Fruit fly (Drosophila melanogaster): ENCODE measurements around the gene Pgant4.

The Pgant4 gene

DNA sequence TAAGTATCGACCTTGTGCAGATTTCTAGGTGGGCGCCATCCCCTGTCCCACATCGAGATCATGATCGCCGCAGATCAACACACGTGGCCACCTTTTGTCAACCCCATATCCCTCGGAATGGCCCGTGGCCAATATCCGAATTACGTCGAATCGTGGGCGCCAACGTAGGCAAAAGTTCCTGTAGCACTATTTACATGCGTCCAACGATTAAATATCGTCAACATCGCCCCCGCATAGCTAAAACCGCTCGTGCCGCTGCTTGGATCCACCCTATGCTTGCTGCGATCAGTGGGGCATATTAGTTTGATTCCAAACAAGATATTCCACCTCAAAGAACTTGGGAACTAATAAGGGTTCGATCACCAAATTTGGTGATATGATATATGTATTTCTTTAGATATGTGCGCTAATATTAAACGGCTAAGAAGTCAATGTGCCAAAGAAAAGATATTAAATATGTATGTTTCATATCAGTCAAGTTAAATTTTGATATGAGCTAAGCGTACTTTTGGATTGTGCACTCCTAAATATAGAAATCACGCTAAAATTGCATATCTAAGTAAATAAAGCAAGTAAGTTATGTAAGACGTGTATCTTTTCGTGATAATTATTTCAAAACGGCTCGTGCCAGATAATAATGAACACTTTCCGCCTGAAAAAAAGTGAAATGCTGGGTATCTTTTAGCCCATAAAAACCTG lies 4.8 kb downstream of the Pgant4 start (continued):
- TF ChIP-seq CG11093 (GFP tag; IDR thresholded peaks at IDR 0.05), result no peak
- no peak for TF ChIP-seq CG4360 (GFP tag; IDR thresholded peaks at IDR 0.05)
- TF ChIP-seq HHEX (GFP tag; optimal IDR thresholded peaks at IDR 0.05), result no peak
- peak; percentile 10 for TF ChIP-seq CG10267 (tag; optimal IDR thresholded peaks at IDR 0.05)
- TF ChIP-seq gsb (GFP tag; IDR thresholded peaks at IDR 0.05), result no peak
- TF ChIP-seq pfk (GFP tag; optimal IDR thresholded peaks at IDR 0.05), result no peak
- peak; percentile 17 for TF ChIP-seq pum (GFP tag; optimal IDR thresholded peaks at IDR 0.05)
- TF ChIP-seq Aef1 (GFP tag; IDR thresholded peaks at IDR 0.05), result peak; percentile 40; the same call in 1 of the 3 replicates
- TF ChIP-seq Chrac-16 (GFP tag; optimal IDR thresholded peaks at IDR 0.05), result no peak
- no peak for TF ChIP-seq trem (tag; optimal IDR thresholded peaks at IDR 0.05)
- no peak for TF ChIP-seq CG9876 (GFP tag; optimal IDR thresholded peaks at IDR 0.05)
- TF ChIP-seq usp (GFP tag; optimal IDR thresholded peaks at IDR 0.05), result no peak
- TF ChIP-seq CG11560 (tag; IDR thresholded peaks at IDR 0.05), result no peak
- TF ChIP-seq CG7372 (GFP tag; IDR thresholded peaks at IDR 0.05), result no peak
- TF ChIP-seq gro (GFP tag; optimal IDR thresholded peaks at IDR 0.05), result peak; percentile 1
- peak; percentile 50 for TF ChIP-seq Oli (tag; optimal IDR thresholded peaks at IDR 0.05)
- TF ChIP-seq cato (GFP tag; optimal IDR thresholded peaks at IDR 0.05; ENCODE audit: borderline replicate concordance), result no peak
- no peak for TF ChIP-seq jigr1 (GFP tag; IDR thresholded peaks at IDR 0.05)
- TF ChIP-seq Doc3 (GFP tag; IDR thresholded peaks at IDR 0.05; ENCODE audit: partially characterized antibody), result no peak
- TF ChIP-seq CG12104 (GFP tag; optimal IDR thresholded peaks at IDR 0.05), result no peak
- peak; percentile 33 for TF ChIP-seq Mad (GFP tag; optimal IDR thresholded peaks at IDR 0.05)
- TF ChIP-seq zen (tag; optimal IDR thresholded peaks at IDR 0.05), result no peak
- peak; percentile 44 for TF ChIP-seq az2 (GFP tag; optimal IDR thresholded peaks at IDR 0.05)
- TF ChIP-seq Atf-2 (GFP tag; optimal IDR thresholded peaks at IDR 0.05), result peak; percentile 28
- peak; percentile 46 for TF ChIP-seq CG2712 (tag; optimal IDR thresholded peaks at IDR 0.05)
- peak; percentile 32 for TF ChIP-seq Xbp1 (GFP tag; optimal IDR thresholded peaks at IDR 0.05)
- no peak for TF ChIP-seq repo (GFP tag; optimal IDR thresholded peaks at IDR 0.05)
- no peak for TF ChIP-seq CG7963 (GFP tag; IDR thresholded peaks at IDR 0.05; ENCODE audit: partially characterized antibody)
- TF ChIP-seq CG11085 (GFP tag; IDR thresholded peaks at IDR 0.05), result no peak
- TF ChIP-seq MTF-1 (GFP tag; optimal IDR thresholded peaks at IDR 0.05; ENCODE audit: borderline replicate concordance), result no peak
- TF ChIP-seq Trl (optimal IDR thresholded peaks at IDR 0.05), result no peak
- TF ChIP-seq Trl (GFP tag; optimal IDR thresholded peaks at IDR 0.05), result no peak
- no peak for TF ChIP-seq Kr (GFP tag; optimal IDR thresholded peaks at IDR 0.05)
- peak; percentile 27; the same call in 1 of the 3 replicates for TF ChIP-seq B-H1 (GFP tag; IDR thresholded peaks at IDR 0.05)
- TF ChIP-seq al (GFP tag; IDR thresholded peaks at IDR 0.05), result no peak; the same call in none of the 2 replicates
- TF ChIP-seq CG9437 (GFP tag; optimal IDR thresholded peaks at IDR 0.05), result peak; percentile 48
- TF ChIP-seq CG5245 (GFP tag; optimal IDR thresholded peaks at IDR 0.05), result no peak
- TF ChIP-seq CG17359 (tag; optimal IDR thresholded peaks at IDR 0.05), result no peak
- TF ChIP-seq CG10431 (GFP tag; optimal IDR thresholded peaks at IDR 0.05), result no peak
- TF ChIP-seq Blimp-1 (GFP tag; optimal IDR thresholded peaks at IDR 0.05), result no peak
- no peak for TF ChIP-seq GATAe (GFP tag; conservative IDR thresholded peaks at IDR 0.05)
- peak; percentile 21 for TF ChIP-seq phol (tag; optimal IDR thresholded peaks at IDR 0.05)
- no peak for TF ChIP-seq Sin3A (optimal IDR thresholded peaks at IDR 0.05)
- TF ChIP-seq Bteb2 (GFP tag; optimal IDR thresholded peaks at IDR 0.05), result peak; percentile 50
- TF ChIP-seq CG15696 (tag; optimal IDR thresholded peaks at IDR 0.05), result no peak
- TF ChIP-seq Sox100B (GFP tag; optimal IDR thresholded peaks at IDR 0.05), result peak; percentile 48
- TF ChIP-seq sob (GFP tag; IDR thresholded peaks at IDR 0.05), result 0 out of 2 replicates have a peak, but pooled peaks have one; percentile 15
- peak; percentile 50; the same call in 1 of the 2 replicates for TF ChIP-seq slbo (GFP tag; IDR thresholded peaks at IDR 0.05)
- TF ChIP-seq NfI (GFP tag; optimal IDR thresholded peaks at IDR 0.05), result peak; percentile 58
- TF ChIP-seq CG6272 (GFP tag; IDR thresholded peaks at IDR 0.05), result no peak
- no peak for TF ChIP-seq Eip74EF (GFP tag; optimal IDR thresholded peaks at IDR 0.05)
